Worm (Caenorhabditis elegans): ENCODE results near the gene swm-1.

swm-1 gene

DNA sequence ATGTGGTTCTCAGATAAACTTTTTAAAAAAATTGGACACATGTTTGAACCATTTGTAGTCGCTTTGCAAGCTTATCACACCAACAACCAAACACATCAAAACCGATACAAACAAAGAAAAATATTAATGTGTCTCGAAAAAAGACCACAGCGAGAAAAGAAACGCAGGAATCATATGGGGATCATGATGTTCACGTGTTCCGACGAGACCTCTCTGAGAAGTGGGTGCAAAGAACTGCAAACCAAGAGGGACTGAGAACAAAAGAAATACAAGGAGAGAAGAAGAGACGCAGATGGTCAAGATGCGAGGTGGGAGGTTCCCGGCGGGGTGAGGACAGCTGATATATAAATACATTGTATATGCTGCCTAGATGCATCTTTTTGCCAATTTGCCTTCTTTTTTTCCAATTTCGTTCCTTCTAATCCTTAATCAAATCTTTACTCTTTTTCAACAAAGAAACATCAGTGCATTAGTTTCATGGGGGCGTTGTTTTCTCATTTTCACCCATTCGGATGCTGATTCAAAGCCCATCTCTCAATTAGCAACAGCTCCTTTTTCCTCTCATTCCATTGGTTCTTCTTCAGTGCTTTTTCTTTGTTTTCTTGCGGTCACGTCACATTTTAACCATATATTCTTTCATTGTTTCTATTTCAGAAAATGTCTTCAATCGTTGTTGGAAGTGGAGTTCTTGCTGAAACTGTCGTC lies 41.1 kb upstream of the swm-1 start, which contains the start of gene F21C10.10 (continued):
- TF ChIP-seq nhr-28 (tag; optimal IDR thresholded peaks at IDR 0.05) (no peak), ama-1 (optimal IDR thresholded peaks at IDR 0.05) (no peak), nhr-77 (tag; optimal IDR thresholded peaks at IDR 0.05) (peak; percentile 23)

- peak; percentile 41 for TF ChIP-seq fkh-10 (GFP tag; optimal IDR thresholded peaks at IDR 0.05)
- no peak for TF ChIP-seq sea-2 (GFP tag; optimal IDR thresholded peaks at IDR 0.05)
- TF ChIP-seq ama-1 (optimal IDR thresholded peaks at IDR 0.05): no peak
- TF ChIP-seq nhr-23 (tag; optimal IDR thresholded peaks at IDR 0.05): no peak
- TF ChIP-seq aly-2 (tag; optimal IDR thresholded peaks at IDR 0.05): no peak
- TF ChIP-seq nhr-28 (tag; optimal IDR thresholded peaks at IDR 0.05): no peak
- TF ChIP-seq pqm-1 (tag; optimal IDR thresholded peaks at IDR 0.05): peak; percentile 61
- TF ChIP-seq daf-12 (tag; optimal IDR thresholded peaks at IDR 0.05): no peak
- no peak for TF ChIP-seq snpc-4 (tag; optimal IDR thresholded peaks at IDR 0.05)
- TF ChIP-seq elt-2 (tag; optimal IDR thresholded peaks at IDR 0.05): no peak
- no peak for TF ChIP-seq fkh-2 (tag; optimal IDR thresholded peaks at IDR 0.05)
- TF ChIP-seq egl-27 (tag; optimal IDR thresholded peaks at IDR 0.05): no peak
- no peak for TF ChIP-seq fos-1 (tag; optimal IDR thresholded peaks at IDR 0.05)
- TF ChIP-seq ZK546.5 (tag; optimal IDR thresholded peaks at IDR 0.05): no peak
- TF ChIP-seq unc-39 (tag; optimal IDR thresholded peaks at IDR 0.05): no peak
- TF ChIP-seq ztf-11 (tag; optimal IDR thresholded peaks at IDR 0.05): no peak
- TF ChIP-seq lin-15B (tag; optimal IDR thresholded peaks at IDR 0.05): no peak
- no peak for TF ChIP-seq mml-1 (tag; optimal IDR thresholded peaks at IDR 0.05)
- TF ChIP-seq mdl-1 (tag; optimal IDR thresholded peaks at IDR 0.05): no peak
- TF ChIP-seq pha-4 (tag; optimal IDR thresholded peaks at IDR 0.05): peak; percentile 50
Observed at ce11 chrV:9094976-9095375, 40.3 kb upstream of the swm-1 start.

DNA sequence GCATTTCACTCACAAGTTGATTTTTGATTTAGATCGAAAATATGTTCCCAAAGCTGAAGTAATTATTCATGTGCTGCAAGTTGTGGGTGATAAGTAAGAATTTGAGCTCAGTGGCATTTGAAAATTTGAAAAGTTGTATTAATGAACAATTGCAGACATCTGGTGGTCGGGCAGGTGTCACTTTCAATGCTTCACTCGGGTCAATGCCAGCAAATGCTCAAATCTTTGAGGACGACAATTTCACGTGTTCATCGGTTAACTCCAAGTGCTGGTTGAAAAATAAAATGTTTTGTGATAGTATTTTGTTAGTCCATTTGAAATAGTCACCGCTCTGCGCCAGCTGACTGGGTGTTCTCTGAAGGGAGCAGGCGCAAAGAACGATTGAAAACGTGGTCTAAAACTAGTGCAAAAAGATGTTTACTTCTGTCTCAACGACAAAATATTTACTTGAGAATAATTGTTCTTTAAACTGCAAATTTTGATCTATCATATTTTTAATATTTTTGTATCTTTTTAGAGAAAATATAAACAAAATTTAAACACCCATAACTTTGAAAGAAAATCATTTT lies 39.5 kb upstream of the swm-1 start:
- TF ChIP-seq egl-5 (tag; optimal IDR thresholded peaks at IDR 0.05) (peak; percentile 43), elt-2 (tag; optimal IDR thresholded peaks at IDR 0.05) (peak; percentile 76), sea-2 (GFP tag; optimal IDR thresholded peaks at IDR 0.05) (no peak), nfya-1 (tag; optimal IDR thresholded peaks at IDR 0.05; ENCODE audit: insufficient read depth) (peak; percentile 14), lsy-12 (tag; optimal IDR thresholded peaks at IDR 0.05) (peak; percentile 15), nhr-76 (tag; optimal IDR thresholded peaks at IDR 0.05) (no peak), pha-4 (tag; optimal IDR thresholded peaks at IDR 0.05) (peak; percentile 96), mdl-1 (tag; optimal IDR thresholded peaks at IDR 0.05) (peak; percentile 3), unc-62 (GFP tag; optimal IDR thresholded peaks at IDR 0.05) (no peak), pqm-1 (tag; optimal IDR thresholded peaks at IDR 0.05) (peak; percentile 82), lin-39 (tag; optimal IDR thresholded peaks at IDR 0.05) (peak; percentile 76), jun-1 (tag; optimal IDR thresholded peaks at IDR 0.05) (peak; percentile 63), nhr-23 (tag; optimal IDR thresholded peaks at IDR 0.05) (no peak)

ce11 chrV:9092209-9092608 lies 37.5 kb upstream of the swm-1 start, which contains the start of gene T27E4.1:
T27E4.1 (plus strand) TSS chrV:9092345.
- no peak for TF ChIP-seq unc-39 (tag; optimal IDR thresholded peaks at IDR 0.05)
- peak; percentile 44 for TF ChIP-seq lin-39 (tag; optimal IDR thresholded peaks at IDR 0.05)

DNA sequence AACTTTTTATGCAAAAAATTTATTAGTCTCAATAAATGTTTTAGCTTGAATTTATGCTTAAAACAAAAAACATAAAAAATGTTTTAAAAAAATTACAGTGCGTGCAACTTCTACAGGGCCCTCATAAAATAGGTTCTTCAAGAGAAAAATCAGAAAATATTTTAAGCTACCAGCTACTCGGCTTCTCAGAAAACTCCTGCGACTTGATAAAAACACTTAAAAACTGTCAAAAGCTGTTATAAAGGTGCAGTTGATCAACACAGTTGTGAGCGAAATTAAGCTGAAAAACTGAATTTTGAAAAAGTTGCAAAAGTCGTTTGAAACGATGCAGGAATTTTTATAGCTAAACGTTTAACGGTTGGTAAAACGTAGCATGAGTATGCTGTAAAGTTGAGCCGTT lies 34.1 kb upstream of the swm-1 start:
- TF ChIP-seq snpc-4 (tag; optimal IDR thresholded peaks at IDR 0.05): peak; percentile 10
- TF ChIP-seq tbx-2 (tag; optimal IDR thresholded peaks at IDR 0.05): no peak
- no peak for TF ChIP-seq ceh-16 (tag; optimal IDR thresholded peaks at IDR 0.05)
- peak; percentile 99 for TF ChIP-seq ama-1 (optimal IDR thresholded peaks at IDR 0.05)
- no peak for TF ChIP-seq nhr-43 (tag; optimal IDR thresholded peaks at IDR 0.05; ENCODE audit: poor library complexity, severe bottlenecking)
- TF ChIP-seq unc-62 (GFP tag; optimal IDR thresholded peaks at IDR 0.05): no peak
- TF ChIP-seq lin-39 (tag; optimal IDR thresholded peaks at IDR 0.05): no peak
- TF ChIP-seq lsy-12 (tag; optimal IDR thresholded peaks at IDR 0.05): peak; percentile 42
- peak; percentile 48 for TF ChIP-seq nfya-1 (tag; optimal IDR thresholded peaks at IDR 0.05; ENCODE audit: insufficient read depth)
- TF ChIP-seq zag-1 (tag; optimal IDR thresholded peaks at IDR 0.05): no peak
- no peak for TF ChIP-seq nhr-67 (tag; optimal IDR thresholded peaks at IDR 0.05)
- no peak for TF ChIP-seq mdl-1 (tag; optimal IDR thresholded peaks at IDR 0.05)
